Worm (Caenorhabditis elegans) whole organism, L2 larva: ENCODE results near the gene pqn-83.

Experiments
- C34F6.9 ChIP-seq: fragments of 150-350 bp; optimal IDR thresholded peaks from 2 replicates; lab custom pipeline; 2014; ENCODE audit warnings: missing biosample characterization, missing genetic modification characterization
- F13H6.1 ChIP-seq: sonication (generic microtip); optimal IDR thresholded peaks from 2 replicates; lab custom pipeline; 2016; ENCODE audit warnings: missing genetic modification characterization, missing compliant biosample characterization
- R02D3.7 ChIP-seq: fragments of 150-350 bp; optimal IDR thresholded peaks from 2 replicates; lab custom pipeline; 2014; ENCODE audit warnings: missing biosample characterization, missing genetic modification characterization
- Y55F3AM.14 ChIP-seq: fragments of 200-800 bp; sonication (Bioruptor generic); optimal IDR thresholded peaks from 2 replicates; lab custom pipeline; 2018; ENCODE audit warnings: mild to moderate bottlenecking, missing genetic modification characterization, missing compliant biosample characterization
- ZK546.5 ChIP-seq: sonication (generic microtip); optimal IDR thresholded peaks from 2 replicates; lab custom pipeline; 2017; ENCODE audit warnings: missing biosample characterization, missing genetic modification characterization
- alr-1 ChIP-seq: fragments of 150-350 bp; optimal IDR thresholded peaks from 2 replicates; lab custom pipeline; 2014; ENCODE audit warnings: missing biosample characterization, missing genetic modification characterization
- aly-2 ChIP-seq: fragments of 150-350 bp; optimal IDR thresholded peaks from 2 replicates; lab custom pipeline; 2014; ENCODE audit warnings: missing biosample characterization, missing genetic modification characterization
- ama-1 ChIP-seq: fragments of 150-350 bp; optimal IDR thresholded peaks from 2 replicates; lab custom pipeline; 2018; ENCODE audit warnings: inconsistent platforms
- blmp-1 ChIP-seq: sonication (generic microtip); optimal IDR thresholded peaks from 2 replicates; lab custom pipeline; 2017; ENCODE audit warnings: missing genetic modification characterization, mild to moderate bottlenecking, missing compliant biosample characterization, antibody characterized with exemption, moderate library complexity; ENCODE audit not compliant: insufficient read depth
- ceh-16 ChIP-seq: fragments of 150-350 bp; optimal IDR thresholded peaks from 2 replicates; lab custom pipeline; 2014; ENCODE audit warnings: missing biosample characterization, missing genetic modification characterization
- ceh-82 ChIP-seq: fragments of 150-350 bp; optimal IDR thresholded peaks from 2 replicates; lab custom pipeline; 2014; ENCODE audit warnings: missing biosample characterization, missing genetic modification characterization
- crh-2 ChIP-seq: sonication (generic microtip); optimal IDR thresholded peaks from 2 replicates; lab custom pipeline; 2017; ENCODE audit warnings: missing biosample characterization, missing genetic modification characterization
- dmd-4 ChIP-seq: sonication (generic microtip); optimal IDR thresholded peaks from 2 replicates; lab custom pipeline; 2017; ENCODE audit warnings: missing biosample characterization, missing genetic modification characterization
- egl-27 ChIP-seq: sonication (generic microtip); optimal IDR thresholded peaks from 3 replicates; lab custom pipeline; 2017; ENCODE audit warnings: missing biosample characterization, missing genetic modification reagents, missing genetic modification characterization
- elt-1 ChIP-seq: fragments of 150-350 bp; optimal IDR thresholded peaks from 2 replicates; lab custom pipeline; 2014; ENCODE audit warnings: missing biosample characterization, missing genetic modification characterization
- elt-3 ChIP-seq: sonication (generic microtip); optimal IDR thresholded peaks from 2 replicates; lab custom pipeline; 2017; ENCODE audit warnings: missing biosample characterization, missing genetic modification characterization
- fos-1 ChIP-seq: fragments of 150-350 bp; optimal IDR thresholded peaks from 2 replicates; lab custom pipeline; 2014; ENCODE audit warnings: missing biosample characterization, missing genetic modification characterization
- gmeb-1 ChIP-seq: fragments of 150-350 bp; optimal IDR thresholded peaks from 2 replicates; lab custom pipeline; 2014; ENCODE audit warnings: missing biosample characterization, missing genetic modification characterization
- lin-11 ChIP-seq: fragments of 150-350 bp; sonication (generic microtip); optimal IDR thresholded peaks from 2 replicates; lab custom pipeline; 2014; ENCODE audit warnings: missing biosample characterization, missing genetic modification characterization, inconsistent platforms, mixed read lengths
- lin-13 ChIP-seq: fragments of 150-350 bp; optimal IDR thresholded peaks from 2 replicates; lab custom pipeline; 2014; ENCODE audit warnings: missing biosample characterization, missing genetic modification reagents, missing genetic modification characterization
- lin-39 ChIP-seq: fragments of 150-350 bp; optimal IDR thresholded peaks from 2 replicates; lab custom pipeline; 2014; ENCODE audit warnings: missing biosample characterization, missing genetic modification reagents, missing genetic modification characterization
- lsy-2 ChIP-seq, 2 experiments: fragments of 150-350 bp in 1 of 2; sonication (generic microtip) in 1 of 2; optimal IDR thresholded peaks; 2 replicates each; lab custom pipeline; 2014 to 2017; ENCODE audit warnings: missing biosample characterization in 2 of 2, missing genetic modification characterization in 2 of 2
- mab-5 ChIP-seq: fragments of 150-350 bp; optimal IDR thresholded peaks from 2 replicates; lab custom pipeline; 2014; ENCODE audit warnings: missing biosample characterization, missing genetic modification characterization
- mbf-1 ChIP-seq: sonication (generic microtip); optimal IDR thresholded peaks from 2 replicates; lab custom pipeline; 2017; ENCODE audit warnings: missing biosample characterization, missing genetic modification characterization
- mdl-1 ChIP-seq, 2 experiments: fragments of 150-350 bp in 1 of 2; sonication (generic microtip) in 1 of 2; optimal IDR thresholded peaks; 2 replicates each; lab custom pipeline; 2017; ENCODE audit warnings: missing biosample characterization in 2 of 2, missing genetic modification characterization in 2 of 2
- nhr-10 ChIP-seq: sonication (generic microtip); optimal IDR thresholded peaks from 2 replicates; lab custom pipeline; 2017; ENCODE audit warnings: missing biosample characterization, missing genetic modification characterization
- nhr-11 ChIP-seq: fragments of 150-350 bp; optimal IDR thresholded peaks from 2 replicates; lab custom pipeline; 2014; ENCODE audit warnings: missing biosample characterization, missing genetic modification characterization
- nhr-12 ChIP-seq: fragments of 150-350 bp; optimal IDR thresholded peaks from 2 replicates; lab custom pipeline; 2014; ENCODE audit warnings: missing biosample characterization, missing genetic modification characterization
- nhr-129 ChIP-seq: fragments of 150-350 bp; optimal IDR thresholded peaks from 2 replicates; lab custom pipeline; 2014; ENCODE audit warnings: missing biosample characterization, missing genetic modification characterization
- nhr-21 ChIP-seq: fragments of 150-350 bp; optimal IDR thresholded peaks from 2 replicates; lab custom pipeline; 2014; ENCODE audit warnings: missing biosample characterization, missing genetic modification characterization
- nhr-23 ChIP-seq: fragments of 150-350 bp; optimal IDR thresholded peaks from 2 replicates; lab custom pipeline; 2014; ENCODE audit warnings: missing biosample characterization, missing genetic modification reagents, missing genetic modification characterization
- nhr-237 ChIP-seq: fragments of 150-350 bp; optimal IDR thresholded peaks from 2 replicates; lab custom pipeline; 2014; ENCODE audit warnings: missing biosample characterization, missing genetic modification characterization
- nhr-25 ChIP-seq: fragments of 150-350 bp; sonication (generic microtip); optimal IDR thresholded peaks from 3 replicates; lab custom pipeline; 2014; ENCODE audit warnings: missing biosample characterization, missing genetic modification characterization
- nhr-6 ChIP-seq: fragments of 150-350 bp; optimal IDR thresholded peaks from 2 replicates; lab custom pipeline; 2014; ENCODE audit warnings: missing biosample characterization, missing genetic modification characterization
- nhr-77 ChIP-seq: fragments of 150-350 bp; optimal IDR thresholded peaks from 2 replicates; lab custom pipeline; 2014; ENCODE audit warnings: missing biosample characterization, missing genetic modification characterization
- peb-1 ChIP-seq: fragments of 150-350 bp; optimal IDR thresholded peaks from 2 replicates; lab custom pipeline; 2014; ENCODE audit warnings: missing biosample characterization, missing genetic modification characterization
- sem-4 ChIP-seq: fragments of 150-350 bp; optimal IDR thresholded peaks from 2 replicates; lab custom pipeline; 2014; ENCODE audit warnings: missing biosample characterization, missing genetic modification reagents, missing genetic modification characterization
- skn-1 ChIP-seq: sonication (generic microtip); optimal IDR thresholded peaks from 2 replicates; lab custom pipeline; 2017; ENCODE audit warnings: missing biosample characterization, missing genetic modification characterization
- sma-3 ChIP-seq: sonication (generic microtip); optimal IDR thresholded peaks from 2 replicates; lab custom pipeline; 2016; ENCODE audit warnings: missing genetic modification reagents, missing genetic modification characterization, missing compliant biosample characterization
- sma-9 ChIP-seq, 2 experiments: fragments of 150-350 bp in 1 of 2; sonication (generic microtip) in 1 of 2; optimal IDR thresholded peaks; 2 replicates each; lab custom pipeline; 2014 to 2016; ENCODE audit warnings: missing genetic modification characterization in 2 of 2, mild to moderate bottlenecking in 1 of 2, missing biosample characterization in 1 of 2, missing compliant biosample characterization in 1 of 2, missing genetic modification reagents in 1 of 2, moderate library complexity in 1 of 2
- snpc-4 ChIP-seq: fragments of 150-350 bp; optimal IDR thresholded peaks from 2 replicates; lab custom pipeline; 2014; ENCODE audit warnings: missing biosample characterization, missing genetic modification characterization
- unc-39 ChIP-seq: fragments of 150-350 bp; optimal IDR thresholded peaks from 2 replicates; lab custom pipeline; 2014; ENCODE audit warnings: missing biosample characterization, missing genetic modification characterization
- unc-55 ChIP-seq: fragments of 150-350 bp; sonication (generic microtip); optimal IDR thresholded peaks from 3 replicates; lab custom pipeline; 2014; ENCODE audit warnings: missing biosample characterization, missing genetic modification reagents, missing genetic modification characterization
- unc-62 ChIP-seq: fragments of 150-350 bp; optimal IDR thresholded peaks from 2 replicates; lab custom pipeline; 2014; ENCODE audit warnings: missing biosample characterization, missing genetic modification reagents, missing genetic modification characterization
- zag-1 ChIP-seq: fragments of 150-350 bp; optimal IDR thresholded peaks from 2 replicates; lab custom pipeline; 2014; ENCODE audit warnings: missing biosample characterization, missing genetic modification characterization
- ztf-1 ChIP-seq: fragments of 200-800 bp; sonication (Bioruptor generic); conservative IDR thresholded peaks from 2 replicates; pipeline ENCODE4 v1.3.6; 2022; ENCODE audit warnings: missing genetic modification characterization, missing compliant biosample characterization
- ztf-11 ChIP-seq: sonication (generic microtip); optimal IDR thresholded peaks from 2 replicates; lab custom pipeline; 2017; ENCODE audit warnings: missing biosample characterization, missing genetic modification characterization
- ztf-4 ChIP-seq: fragments of 150-350 bp; optimal IDR thresholded peaks from 2 replicates; lab custom pipeline; 2014; ENCODE audit warnings: missing biosample characterization, missing genetic modification characterization

Gene pqn-83

ce11 chrIII:13061734-13062133, 37.5 kb downstream of the pqn-83 start:
- TF ChIP-seq aly-2 (tag; lab: Kevin White, UChicago) = no peak
- TF ChIP-seq elt-1 (tag; lab: Kevin White, UChicago) = no peak
- TF ChIP-seq zag-1 (tag; lab: Kevin White, UChicago) = no peak
- no peak for TF ChIP-seq crh-2 (tag; lab: Kevin White, UChicago)
- no peak for TF ChIP-seq mdl-1 (tag; optimal IDR thresholded peaks at IDR 0.05; lab: Kevin White, UChicago)
- no peak for TF ChIP-seq ceh-16 (tag; lab: Kevin White, UChicago)
- no peak for TF ChIP-seq unc-55 (GFP tag; lab: Kevin White, UChicago)
- TF ChIP-seq nhr-11 (tag; lab: Kevin White, UChicago) = no peak
- TF ChIP-seq skn-1 = no peak
- TF ChIP-seq alr-1 = no peak
- TF ChIP-seq Y55F3AM.14 (GFP tag; lab: Kevin White, UChicago) = no peak
- TF ChIP-seq nhr-12 (tag; lab: Kevin White, UChicago) = no peak
- no peak for TF ChIP-seq mab-5 (tag; lab: Kevin White, UChicago)

- TF ChIP-seq egl-27 (peak; percentile 96), lin-39 (tag; lab: Kevin White, UChicago) (no peak), F13H6.1 (tag; lab: Kevin White, UChicago) (peak; percentile 96), alr-1 (peak; percentile 30), aly-2 (tag; lab: Kevin White, UChicago) (no peak), nhr-10 (tag; lab: Kevin White, UChicago) (peak; percentile 57), unc-55 (GFP tag; lab: Kevin White, UChicago) (peak; percentile 96), ZK546.5 (tag; lab: Kevin White, UChicago) (peak; percentile 47), ama-1 (lab: Kevin White, UChicago) (peak; percentile 98), nhr-23 (no peak), mab-5 (tag; lab: Kevin White, UChicago) (peak; percentile 95), crh-2 (tag; lab: Kevin White, UChicago) (peak; percentile 98), R02D3.7 (tag; lab: Kevin White, UChicago) (peak; percentile 40), dmd-4 (no peak), lsy-2 (tag; optimal IDR thresholded peaks at IDR 0.05; lab: Kevin White, UChicago) (peak; percentile 88 to 96), nhr-129 (tag; lab: Kevin White, UChicago) (peak; percentile 97), peb-1 (tag; lab: Kevin White, UChicago) (no peak), blmp-1 (tag; lab: Kevin White, UChicago) (peak; percentile 64), sma-9 (GFP tag; optimal IDR thresholded peaks at IDR 0.05; lab: Kevin White, UChicago) (peak; percentile 99), sma-9 (tag; optimal IDR thresholded peaks at IDR 0.05; lab: Kevin White, UChicago) (peak; percentile 57), nhr-237 (tag; lab: Kevin White, UChicago) (peak; percentile 54), ceh-82 (peak; percentile 35), nhr-11 (tag; lab: Kevin White, UChicago) (no peak), ceh-16 (tag; lab: Kevin White, UChicago) (peak; percentile 55), lin-13 (GFP tag; lab: Kevin White, UChicago) (peak; percentile 92), nhr-25 (tag; lab: Kevin White, UChicago) (peak; percentile 97), nhr-6 (peak; percentile 98), elt-3 (tag; lab: Kevin White, UChicago) (no peak), nhr-21 (tag; lab: Kevin White, UChicago) (peak; percentile 91), lin-11 (tag; lab: Kevin White, UChicago) (peak; percentile 68), C34F6.9 (tag; lab: Kevin White, UChicago) (peak; percentile 99), elt-1 (tag; lab: Kevin White, UChicago) (no peak), sem-4 (peak; percentile 99), unc-39 (tag; lab: Kevin White, UChicago) (no peak), fos-1 (peak; percentile 87), ztf-1 (GFP tag; lab: Robert Waterston, UW) (no peak), Y55F3AM.14 (GFP tag; lab: Kevin White, UChicago) (no peak), ztf-11 (tag; lab: Kevin White, UChicago) (peak; percentile 3), unc-62 (GFP tag; lab: Kevin White, UChicago) (peak; percentile 76), nhr-77 (tag; lab: Kevin White, UChicago) (peak; percentile 19), snpc-4 (tag; lab: Kevin White, UChicago) (peak; percentile 81), zag-1 (tag; lab: Kevin White, UChicago) (peak; percentile 91), mdl-1 (tag; optimal IDR thresholded peaks at IDR 0.05; lab: Kevin White, UChicago) (peak; percentile 80 to 88), nhr-12 (tag; lab: Kevin White, UChicago) (no peak), skn-1 (peak; percentile 13), sma-3 (GFP tag; lab: Kevin White, UChicago) (peak; percentile 79), mbf-1 (no peak), ztf-4 (tag; lab: Kevin White, UChicago) (peak; percentile 96), gmeb-1 (tag; lab: Kevin White, UChicago) (peak; percentile 83)
- TF ChIP-seq, all 48 proteins: peak for 35
Observed at ce11 chrIII:13061136-13061535, 38.1 kb downstream of the pqn-83 start.
